Worm (Caenorhabditis elegans): ENCODE results near the gene F45F2.10.

- no peak for TF ChIP-seq dao-5 (tag; optimal IDR thresholded peaks at IDR 0.05)
- no peak for TF ChIP-seq W03F9.2 (tag; optimal IDR thresholded peaks at IDR 0.05)
Measured at ce11 chrV:8518822-8519392, at the start of gene F45F2.10.
